Worm (Caenorhabditis elegans) whole organism, mixed stage, embryonic: ENCODE measurements around the gene M03B6.1.

ENCODE experiments used
- bed-3 ChIP-seq: fragments of 200-800 bp; sonication (Bioruptor generic); optimal IDR thresholded peaks from 3 replicates; lab custom pipeline; 2018; ENCODE audit warnings: mild to moderate bottlenecking, missing genetic modification characterization, moderate library complexity, missing compliant biosample characterization
- blmp-1 ChIP-seq: fragments of 150-350 bp; optimal IDR thresholded peaks from 2 replicates; lab custom pipeline; 2014; ENCODE audit warnings: missing biosample characterization, missing genetic modification characterization
- ceh-39 ChIP-seq: fragments of 150-350 bp; optimal IDR thresholded peaks from 2 replicates; lab custom pipeline; 2014; ENCODE audit warnings: missing biosample characterization, missing genetic modification characterization
- ceh-83 ChIP-seq: fragments of 200-800 bp; sonication (Bioruptor generic); optimal IDR thresholded peaks from 2 replicates; lab custom pipeline; 2018; ENCODE audit warnings: mild to moderate bottlenecking, missing genetic modification characterization, missing compliant biosample characterization
- ces-1 ChIP-seq: fragments of 150-350 bp; optimal IDR thresholded peaks from 2 replicates; lab custom pipeline; 2014; ENCODE audit warnings: missing biosample characterization, missing genetic modification reagents, missing genetic modification characterization
- cnd-1 ChIP-seq: fragments of 200-800 bp; sonication (Bioruptor generic); optimal IDR thresholded peaks from 2 replicates; lab custom pipeline; 2018; ENCODE audit warnings: mild to moderate bottlenecking, missing genetic modification characterization, missing compliant biosample characterization
- elt-1 ChIP-seq: sonication (generic microtip); optimal IDR thresholded peaks from 2 replicates; lab custom pipeline; 2017; ENCODE audit warnings: missing genetic modification characterization, mild to moderate bottlenecking, missing compliant biosample characterization, antibody characterized with exemption, moderate library complexity, borderline replicate concordance; ENCODE audit not compliant: insufficient read depth
- elt-3 ChIP-seq: fragments of 150-350 bp; optimal IDR thresholded peaks from 2 replicates; lab custom pipeline; 2014; ENCODE audit warnings: missing biosample characterization, missing genetic modification characterization
- flh-1 ChIP-seq: fragments of 200-800 bp; sonication (Bioruptor generic); optimal IDR thresholded peaks from 2 replicates; lab custom pipeline; 2018; ENCODE audit warnings: mild to moderate bottlenecking, missing genetic modification characterization, moderate library complexity, missing compliant biosample characterization
- ham-2 ChIP-seq: fragments of 200-800 bp; sonication (Bioruptor generic); optimal IDR thresholded peaks from 2 replicates; lab custom pipeline; 2018; ENCODE audit warnings: mild to moderate bottlenecking, missing genetic modification characterization, missing compliant biosample characterization
- hlh-1 ChIP-seq: fragments of 150-350 bp; optimal IDR thresholded peaks from 2 replicates; lab custom pipeline; 2014; ENCODE audit warnings: missing biosample characterization, missing genetic modification reagents, missing genetic modification characterization
- lin-13 ChIP-seq: fragments of 150-350 bp; optimal IDR thresholded peaks from 2 replicates; lab custom pipeline; 2014; ENCODE audit warnings: missing biosample characterization, missing genetic modification characterization
- lin-32 ChIP-seq: fragments of 200-800 bp; sonication (Bioruptor generic); optimal IDR thresholded peaks from 2 replicates; lab custom pipeline; 2018; ENCODE audit warnings: mild to moderate bottlenecking, missing genetic modification characterization, missing compliant biosample characterization
- lsy-2 ChIP-seq: fragments of 150-350 bp; optimal IDR thresholded peaks from 2 replicates; lab custom pipeline; 2014; ENCODE audit warnings: missing biosample characterization, missing genetic modification characterization
- mab-5 ChIP-seq: fragments of 150-350 bp; optimal IDR thresholded peaks from 2 replicates; lab custom pipeline; 2014; ENCODE audit warnings: missing biosample characterization, missing genetic modification characterization
- mep-1 ChIP-seq: fragments of 150-350 bp; optimal IDR thresholded peaks from 2 replicates; lab custom pipeline; 2017; ENCODE audit warnings: missing biosample characterization, missing genetic modification reagents, missing genetic modification characterization, inconsistent platforms
- mls-2 ChIP-seq: sonication (generic microtip); optimal IDR thresholded peaks from 2 replicates; lab custom pipeline; 2016; ENCODE audit warnings: mild to moderate bottlenecking, missing genetic modification characterization, moderate library complexity, missing compliant biosample characterization
- nhr-2 ChIP-seq: fragments of 150-350 bp; optimal IDR thresholded peaks from 2 replicates; lab custom pipeline; 2014; ENCODE audit warnings: missing biosample characterization, missing genetic modification characterization
- pha-4 ChIP-seq: fragments of 150-350 bp; optimal IDR thresholded peaks from 2 replicates; lab custom pipeline; 2018; ENCODE audit warnings: missing biosample characterization, missing genetic modification reagents, missing genetic modification characterization
- sem-2 ChIP-seq: fragments of 200-800 bp; sonication (Bioruptor generic); optimal IDR thresholded peaks from 2 replicates; lab custom pipeline; 2018; ENCODE audit warnings: mild to moderate bottlenecking, missing genetic modification characterization, missing compliant biosample characterization
- sptf-1 ChIP-seq: sonication (generic microtip); optimal IDR thresholded peaks from 2 replicates; lab custom pipeline; 2017; ENCODE audit warnings: mild to moderate bottlenecking, missing genetic modification characterization, moderate library complexity, missing compliant biosample characterization
- unc-120 ChIP-seq: sonication (generic microtip); optimal IDR thresholded peaks from 2 replicates; lab custom pipeline; 2017; ENCODE audit warnings: missing genetic modification characterization, missing compliant biosample characterization; ENCODE audit not compliant: poor library complexity, severe bottlenecking
- unc-39 ChIP-seq: fragments of 150-350 bp; optimal IDR thresholded peaks from 2 replicates; lab custom pipeline; 2014; ENCODE audit warnings: missing biosample characterization, missing genetic modification characterization
- unc-62 ChIP-seq: fragments of 150-350 bp; optimal IDR thresholded peaks from 2 replicates; lab custom pipeline; 2014; ENCODE audit warnings: missing biosample characterization, missing genetic modification reagents, missing genetic modification characterization
- zip-8 ChIP-seq: fragments of 150-350 bp; optimal IDR thresholded peaks from 2 replicates; lab custom pipeline; 2014; ENCODE audit warnings: missing biosample characterization, missing genetic modification characterization
- ztf-11 ChIP-seq: fragments of 150-350 bp; optimal IDR thresholded peaks from 2 replicates; lab custom pipeline; 2014; ENCODE audit warnings: missing biosample characterization, missing genetic modification characterization

Gene M03B6.1

ce11 chrX:13858693-13859092 lies 17.3 kb downstream of the M03B6.1 start, which contains the start of gene M03B6.4:
Gene M03B6.4, plus strand, starts transcription at chrX:13858841.
- TF ChIP-seq ces-1 (GFP tag; lab: Kevin White, UChicago): no peak
- no peak for TF ChIP-seq lin-32 (GFP tag; lab: Kevin White, UChicago)
- TF ChIP-seq unc-120 (tag; lab: Kevin White, UChicago): no peak
- no peak for TF ChIP-seq lsy-2 (tag; lab: Kevin White, UChicago)
- TF ChIP-seq elt-3 (tag; lab: Kevin White, UChicago): no peak
- TF ChIP-seq ham-2 (GFP tag; lab: Kevin White, UChicago): no peak
- TF ChIP-seq ceh-39 (tag; lab: Kevin White, UChicago): peak; percentile 82
- TF ChIP-seq mep-1 (tag; lab: Kevin White, UChicago): no peak
- no peak for TF ChIP-seq pha-4
- TF ChIP-seq ceh-83: no peak
- TF ChIP-seq nhr-2: peak; percentile 33
- TF ChIP-seq hlh-1 (tag; lab: Kevin White, UChicago): no peak
- TF ChIP-seq flh-1 (GFP tag; lab: Kevin White, UChicago): no peak
- TF ChIP-seq zip-8 (tag; lab: Kevin White, UChicago): peak; percentile 93
- TF ChIP-seq blmp-1 (tag; lab: Kevin White, UChicago): no peak
- peak; percentile 10 for TF ChIP-seq cnd-1 (tag; lab: Kevin White, UChicago)

- TF ChIP-seq ham-2 (GFP tag; lab: Kevin White, UChicago) (no peak), elt-3 (tag; lab: Kevin White, UChicago) (no peak), blmp-1 (tag; lab: Kevin White, UChicago) (peak; percentile 83), unc-120 (tag; lab: Kevin White, UChicago) (no peak)
These were observed 22.8 kb downstream of the M03B6.1 start, which contains the start of gene M03B6.3 for ce11 chrX:13864191-13864590. Gene M03B6.3, minus strand, starts transcription at chrX:13864292.

- no peak for TF ChIP-seq lsy-2 (tag; lab: Kevin White, UChicago)
- TF ChIP-seq unc-39 (tag; lab: Kevin White, UChicago): no peak
- TF ChIP-seq unc-62 (GFP tag; lab: Kevin White, UChicago): peak; percentile 58
- no peak for TF ChIP-seq ztf-11 (tag; lab: Kevin White, UChicago)
- no peak for TF ChIP-seq blmp-1 (tag; lab: Kevin White, UChicago)
These were observed 29.7 kb downstream of the M03B6.1 start for ce11 chrX:13871110-13871509.

ce11 chrX:13873324-13873933 lies 32.0 kb downstream of the M03B6.1 start:
- TF ChIP-seq sptf-1 (peak; percentile 9), lin-13 (tag; lab: Kevin White, UChicago) (no peak), unc-120 (tag; lab: Kevin White, UChicago) (peak; percentile 88), hlh-1 (tag; lab: Kevin White, UChicago) (peak; percentile 98), unc-62 (GFP tag; lab: Kevin White, UChicago) (peak; percentile 90), bed-3 (GFP tag; lab: Kevin White, UChicago) (no peak)

- TF ChIP-seq unc-120 (tag; lab: Kevin White, UChicago): no peak
- TF ChIP-seq ces-1 (GFP tag; lab: Kevin White, UChicago): peak; percentile 87
- no peak for TF ChIP-seq mls-2
These were observed 34.5 kb downstream of the M03B6.1 start for ce11 chrX:13875913-13876312.

ce11 chrX:13876860-13877259 lies 35.5 kb downstream of the M03B6.1 start:
- TF ChIP-seq sem-2 (GFP tag; lab: Kevin White, UChicago) (no peak), elt-1 (tag; lab: Kevin White, UChicago) (no peak), elt-3 (tag; lab: Kevin White, UChicago) (no peak), lin-13 (tag; lab: Kevin White, UChicago) (no peak), unc-120 (tag; lab: Kevin White, UChicago) (no peak), nhr-2 (no peak), hlh-1 (tag; lab: Kevin White, UChicago) (no peak), mab-5 (tag; lab: Kevin White, UChicago) (no peak)
